Fruit fly (Drosophila melanogaster): Measurements from ENCODE around the gene disco-r.

dm6 chrX:16073375-16073982 is 75.3 kb downstream of the disco-r start, which contains the start of gene Nipsnap:
- TF ChIP-seq OdsH (GFP tag; optimal IDR thresholded peaks at IDR 0.05) (no peak), jim (GFP tag; optimal IDR thresholded peaks at IDR 0.05) (no peak), usp (GFP tag; optimal IDR thresholded peaks at IDR 0.05) (no peak), Abd-B (GFP tag; optimal IDR thresholded peaks at IDR 0.05) (no peak), Dif (GFP tag; optimal IDR thresholded peaks at IDR 0.05; ENCODE audit: partially characterized antibody) (no peak), psq (GFP tag; optimal IDR thresholded peaks at IDR 0.05) (no peak), sage (GFP tag; optimal IDR thresholded peaks at IDR 0.05) (no peak), foxo (GFP tag; optimal IDR thresholded peaks at IDR 0.05) (no peak), br (GFP tag; optimal IDR thresholded peaks at IDR 0.05) (no peak), sv (GFP tag; optimal IDR thresholded peaks at IDR 0.05) (no peak), Dfd (GFP tag; optimal IDR thresholded peaks at IDR 0.05) (no peak), rgr (GFP tag; optimal IDR thresholded peaks at IDR 0.05) (no peak), pan (optimal IDR thresholded peaks at IDR 0.05) (no peak), Hr78 (GFP tag; optimal IDR thresholded peaks at IDR 0.05) (no peak)
